Fruit fly (Drosophila melanogaster): ENCODE data around the gene CG44325.
A peak's percentile ranks its signal among the peaks of the same experiment; 100 is the strongest.

CG44325 gene

dm6 chrX:9060078-9060477, 18.2 kb downstream of the CG44325 start (continued):
- TF ChIP-seq CG8478 (optimal IDR thresholded peaks at IDR 0.05) (no peak), CG10274 (GFP tag; optimal IDR thresholded peaks at IDR 0.05) (peak; percentile 24), ssp (GFP tag; IDR thresholded peaks at IDR 0.05) (no peak), CG11398 (GFP tag; optimal IDR thresholded peaks at IDR 0.05) (no peak), danr (GFP tag; IDR thresholded peaks at IDR 0.05) (0 out of 2 replicates have a peak, but pooled peaks have one; percentile 33), tup (GFP tag; optimal IDR thresholded peaks at IDR 0.05) (no peak), CG7271 (tag; optimal IDR thresholded peaks at IDR 0.05) (no peak), Lpt (GFP tag; optimal IDR thresholded peaks at IDR 0.05) (no peak), Ets65A (GFP tag) (peak; percentile 87), CG14710 (tag; optimal IDR thresholded peaks at IDR 0.05) (peak; percentile 43), sr (GFP tag; IDR thresholded peaks at IDR 0.05) (peak; percentile 23; the same call in 1 of the 3 replicates), Hr78 (GFP tag; optimal IDR thresholded peaks at IDR 0.05) (peak in 1 of 2 experiments; percentile 22), ttk (GFP tag; IDR thresholded peaks at IDR 0.05) (peak; percentile 56; the same call in 1 of the 2 replicates), pnt (GFP tag; optimal IDR thresholded peaks at IDR 0.05) (peak; percentile 48), bbx (GFP tag; IDR thresholded peaks at IDR 0.05; ENCODE audit: partially characterized antibody) (no peak), CG13287 (GFP tag; IDR thresholded peaks at IDR 0.05; ENCODE audit: partially characterized antibody) (no peak), zen2 (GFP tag; IDR thresholded peaks at IDR 0.05; ENCODE audit: partially characterized antibody) (no peak), H15 (GFP tag; IDR thresholded peaks at IDR 0.05) (peak; percentile 57; the same call in 2 of the 3 replicates), Trl (optimal IDR thresholded peaks at IDR 0.05) (no peak), Trl (GFP tag; optimal IDR thresholded peaks at IDR 0.05) (peak; percentile 36), exex (tag; optimal IDR thresholded peaks at IDR 0.05) (no peak), nom (GFP tag; optimal IDR thresholded peaks at IDR 0.05) (peak; percentile 58), Dll (GFP tag; IDR thresholded peaks at IDR 0.05; ENCODE audit: partially characterized antibody) (no peak), oc (tag; optimal IDR thresholded peaks at IDR 0.05) (peak; percentile 84), Mad (GFP tag; optimal IDR thresholded peaks at IDR 0.05) (peak; percentile 6), lov (optimal IDR thresholded peaks at IDR 0.05) (no peak), lov (GFP tag; IDR thresholded peaks at IDR 0.05) (0 out of 3 replicates have a peak, but pooled peaks have one; percentile 49), usp (GFP tag; optimal IDR thresholded peaks at IDR 0.05) (no peak), zf30C (GFP tag; optimal IDR thresholded peaks at IDR 0.05) (no peak), CG16815 (GFP tag; optimal IDR thresholded peaks at IDR 0.05) (peak; percentile 34), bab2 (GFP tag; optimal IDR thresholded peaks at IDR 0.05) (peak; percentile 27), Usf (GFP tag; optimal IDR thresholded peaks at IDR 0.05) (no peak), kni (GFP tag; optimal IDR thresholded peaks at IDR 0.05) (no peak), CHES-1-like (GFP tag; optimal IDR thresholded peaks at IDR 0.05) (peak; percentile 6), CG17829 (tag; optimal IDR thresholded peaks at IDR 0.05) (peak; percentile 55), bowl (GFP tag; IDR thresholded peaks at IDR 0.05) (no peak), Tbp (GFP tag; optimal IDR thresholded peaks at IDR 0.05) (no peak), chn (GFP tag; optimal IDR thresholded peaks at IDR 0.05) (peak; percentile 35), vnd (GFP tag; IDR thresholded peaks at IDR 0.05; ENCODE audit: partially characterized antibody) (no peak), CG11093 (GFP tag; IDR thresholded peaks at IDR 0.05) (peak; percentile 57; the same call in 1 of the 3 replicates), dmrt99B (tag; optimal IDR thresholded peaks at IDR 0.05) (peak; percentile 85), klu (GFP tag; IDR thresholded peaks at IDR 0.05) (no peak), chm (GFP tag; IDR thresholded peaks at IDR 0.05) (peak; percentile 52; the same call in 1 of the 2 replicates), Poxn (GFP tag; IDR thresholded peaks at IDR 0.05) (no peak), Vsx1 (GFP tag; optimal IDR thresholded peaks at IDR 0.05) (peak; percentile 62), CG11695 (GFP tag; IDR thresholded peaks at IDR 0.05) (peak; percentile 78), Stat92E (GFP tag; optimal IDR thresholded peaks at IDR 0.05) (no peak), Lhr (GFP tag; optimal IDR thresholded peaks at IDR 0.05) (peak; percentile 22), CG2120 (GFP tag; optimal IDR thresholded peaks at IDR 0.05) (peak; percentile 59), MESR4 (GFP tag; optimal IDR thresholded peaks at IDR 0.05) (peak; percentile 16), odd (GFP tag; optimal IDR thresholded peaks at IDR 0.05) (peak; percentile 69)

Measured in whole organism, embryonic.